Worm (Caenorhabditis elegans) whole organism, L4 larva: ENCODE results near the gene cyp-13B1.

Experiments used
- ceh-82 ChIP-seq: sonication (generic microtip); optimal IDR thresholded peaks from 2 replicates; lab custom pipeline; 2017; ENCODE audit warnings: missing biosample characterization, missing genetic modification characterization
- daf-16 ChIP-seq, 3 experiments: sonication (generic microtip); optimal IDR thresholded peaks; 2 replicates each; lab custom pipeline; 2016 to 2017; ENCODE audit warnings: missing genetic modification characterization in 3 of 3, missing genetic modification reagents in 3 of 3, mild to moderate bottlenecking in 2 of 3, missing compliant biosample characterization in 2 of 3, missing biosample characterization in 1 of 3, moderate library complexity in 1 of 3
- fkh-10 ChIP-seq: fragments of 150-350 bp; optimal IDR thresholded peaks from 2 replicates; lab custom pipeline; 2014; ENCODE audit warnings: missing biosample characterization, missing genetic modification reagents, missing genetic modification characterization
- hlh-30 ChIP-seq: sonication (generic microtip); optimal IDR thresholded peaks from 2 replicates; lab custom pipeline; 2017; ENCODE audit warnings: antibody characterized with exemption, mild to moderate bottlenecking, missing genetic modification characterization, missing compliant biosample characterization; ENCODE audit not compliant: insufficient read depth
- madf-9 ChIP-seq: fragments of 200-800 bp; sonication (Bioruptor generic); conservative IDR thresholded peaks from 2 replicates; pipeline ENCODE4 v1.3.6; 2022; ENCODE audit warnings: missing genetic modification reagents, missing genetic modification characterization, missing compliant biosample characterization
- mdl-1 ChIP-seq, 2 experiments: fragments of 150-350 bp in 1 of 2; sonication (generic microtip) in 1 of 2; optimal IDR thresholded peaks; 2 replicates each; lab custom pipeline; 2014 to 2017; ENCODE audit warnings: missing biosample characterization in 2 of 2, missing genetic modification characterization in 2 of 2
- nhr-11 ChIP-seq: fragments of 150-350 bp; optimal IDR thresholded peaks from 2 replicates; lab custom pipeline; 2014; ENCODE audit warnings: missing biosample characterization, missing genetic modification characterization
- nhr-237 ChIP-seq: sonication (generic microtip); optimal IDR thresholded peaks from 2 replicates; lab custom pipeline; 2017; ENCODE audit warnings: missing biosample characterization, missing genetic modification characterization
- nhr-76 ChIP-seq: fragments of 150-350 bp; optimal IDR thresholded peaks from 2 replicates; lab custom pipeline; 2014; ENCODE audit warnings: missing biosample characterization, missing genetic modification characterization
- set-16 ChIP-seq: fragments of 200-800 bp; sonication (Bioruptor generic); IDR thresholded peaks from 2 replicates; pipeline ENCODE4 v1.3.6; 2022; ENCODE audit warnings: missing genetic modification reagents, missing genetic modification characterization, missing compliant biosample characterization
- vab-7 ChIP-seq: fragments of 200-800 bp; sonication (Bioruptor generic); IDR thresholded peaks from 2 replicates; pipeline ENCODE4 v1.3.6; 2022; ENCODE audit warnings: missing genetic modification reagents, missing genetic modification characterization, missing compliant biosample characterization

- no peak for TF ChIP-seq mdl-1 (tag; optimal IDR thresholded peaks at IDR 0.05; lab: Kevin White, UChicago)
- no peak for TF ChIP-seq nhr-76 (tag; lab: Kevin White, UChicago)
- TF ChIP-seq ceh-82 (tag; lab: Kevin White, UChicago), result no peak
- no peak for TF ChIP-seq nhr-237 (tag; lab: Kevin White, UChicago)
- no peak for TF ChIP-seq set-16 (GFP tag; lab: Robert Waterston, UW)
- TF ChIP-seq vab-7, result no peak
- TF ChIP-seq daf-16 (GFP tag; optimal IDR thresholded peaks at IDR 0.05; lab: Kevin White, UChicago), result no peak
- no peak for TF ChIP-seq daf-16 (tag; optimal IDR thresholded peaks at IDR 0.05; lab: Kevin White, UChicago)
- no peak for TF ChIP-seq fkh-10 (GFP tag; lab: Kevin White, UChicago)
- TF ChIP-seq madf-9 (GFP tag; lab: Robert Waterston, UW), result no peak
- TF ChIP-seq nhr-11 (tag; lab: Kevin White, UChicago), result no peak
- no peak for TF ChIP-seq hlh-30 (tag; lab: Kevin White, UChicago)
These were observed 42.1 kb upstream of the cyp-13B1 start, which contains the start of gene F02D10.6 for ce11 chrX:13451578-13451977.
